Fruit fly (Drosophila melanogaster): Measurements from ENCODE around the gene CG7094.
A peak's percentile ranks its signal among the peaks of the same experiment; 100 is the strongest.

CG7094 gene

DNA sequence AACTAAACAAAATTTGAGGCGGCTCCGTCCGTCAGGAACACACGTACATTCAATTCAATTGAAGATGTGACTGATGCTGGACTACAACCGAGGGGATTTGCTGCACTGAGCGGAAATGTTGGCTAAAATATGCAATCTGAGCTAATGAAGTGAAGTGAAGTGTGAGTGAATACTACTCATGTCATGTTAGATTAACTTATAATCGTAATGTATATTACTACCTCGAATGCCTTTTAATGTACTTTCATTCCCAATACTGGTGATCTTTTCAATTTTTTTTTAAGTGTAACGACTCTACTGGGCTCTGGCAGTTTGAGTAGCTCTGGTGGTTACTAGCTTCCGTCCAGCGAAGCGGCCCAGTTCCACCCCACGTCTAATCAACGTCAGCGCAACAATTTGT lies 27.4 kb upstream of the CG7094 start:
- TF ChIP-seq OdsH (GFP tag; optimal IDR thresholded peaks at IDR 0.05) (peak; percentile 6), foxo (GFP tag; optimal IDR thresholded peaks at IDR 0.05) (peak in 1 of 2 experiments; percentile 47), jim (GFP tag; optimal IDR thresholded peaks at IDR 0.05) (no peak), h (GFP tag; optimal IDR thresholded peaks at IDR 0.05) (peak; percentile 30), br (GFP tag; optimal IDR thresholded peaks at IDR 0.05) (peak; percentile 4), fru (GFP tag; optimal IDR thresholded peaks at IDR 0.05) (peak; percentile 46), CrebA (GFP tag; optimal IDR thresholded peaks at IDR 0.05; ENCODE audit: borderline replicate concordance) (no peak), ey (GFP tag; optimal IDR thresholded peaks at IDR 0.05) (peak; percentile 10), dsf (GFP tag; optimal IDR thresholded peaks at IDR 0.05; ENCODE audit: borderline replicate concordance) (no peak), rgr (GFP tag; optimal IDR thresholded peaks at IDR 0.05) (peak; percentile 18)

DNA sequence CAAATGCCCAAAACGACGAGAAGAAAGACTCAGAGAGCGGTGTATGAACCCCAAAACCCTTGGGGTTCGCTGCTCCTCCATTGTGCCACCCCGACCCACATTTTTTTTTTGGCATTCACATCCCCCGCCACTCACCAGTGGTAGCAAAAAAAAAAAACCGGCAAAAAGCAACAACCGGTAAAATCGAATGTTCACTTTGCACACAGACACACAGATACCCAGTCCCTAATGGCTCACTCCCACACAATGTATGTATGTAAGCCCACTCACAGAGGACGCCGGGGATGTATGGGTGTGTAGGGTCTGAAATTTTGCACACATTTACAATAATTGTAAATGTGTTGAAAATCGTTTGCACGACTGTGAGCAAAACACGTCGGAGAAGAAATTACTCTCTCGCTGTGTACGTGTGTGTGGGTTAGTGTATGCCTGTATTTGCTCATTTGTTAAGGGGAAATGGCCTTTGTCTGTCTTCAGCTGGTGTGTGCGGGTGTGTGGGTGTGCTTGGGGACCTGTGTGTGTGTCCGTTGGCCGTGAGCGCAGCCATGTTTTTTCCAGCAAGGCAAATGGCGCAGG lies 18.9 kb upstream of the CG7094 start:
- TF ChIP-seq jim (GFP tag; optimal IDR thresholded peaks at IDR 0.05) (no peak), Mio (GFP tag; optimal IDR thresholded peaks at IDR 0.05) (no peak), lola (GFP tag; optimal IDR thresholded peaks at IDR 0.05) (no peak)

DNA sequence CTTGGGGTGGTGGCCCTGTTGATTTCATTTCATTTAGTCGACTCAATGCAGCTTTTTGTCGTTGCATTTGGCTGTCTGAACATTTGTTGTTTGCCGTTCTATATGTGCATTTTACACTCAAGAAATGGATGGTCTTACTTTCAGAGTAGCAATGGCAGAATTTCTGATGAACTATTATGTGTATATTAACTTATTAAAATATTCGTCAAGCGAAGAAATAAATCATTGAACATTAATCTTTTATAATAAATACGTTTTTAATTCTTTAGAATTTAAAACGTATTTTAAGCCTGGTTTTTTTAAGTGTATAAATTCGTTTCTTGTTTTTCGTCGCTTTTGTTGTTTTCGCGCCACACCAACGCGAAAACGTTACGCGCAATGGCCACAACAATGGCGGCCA lies 17.5 kb upstream of the CG7094 start:
- TF ChIP-seq Sp1 (GFP tag; optimal IDR thresholded peaks at IDR 0.05) (peak; percentile 22), Hr83 (GFP tag; optimal IDR thresholded peaks at IDR 0.05; ENCODE audit: poor library complexity, severe bottlenecking) (no peak), usp (GFP tag; optimal IDR thresholded peaks at IDR 0.05) (no peak), Hnf4 (GFP tag; optimal IDR thresholded peaks at IDR 0.05) (no peak), foxo (GFP tag; optimal IDR thresholded peaks at IDR 0.05) (peak in 1 of 2 experiments; percentile 7), fru (GFP tag; optimal IDR thresholded peaks at IDR 0.05) (no peak)

dm6 chr2L:17565734-17566133 lies 10.2 kb upstream of the CG7094 start:
- no peak for TF ChIP-seq dl (GFP tag; optimal IDR thresholded peaks at IDR 0.05; ENCODE audit: insufficient read depth in 1 of 2, partially characterized antibody in 2 of 2)
- TF ChIP-seq Myc (optimal IDR thresholded peaks at IDR 0.05): no peak
- TF ChIP-seq psq (GFP tag; optimal IDR thresholded peaks at IDR 0.05): no peak
- no peak for TF ChIP-seq pan (optimal IDR thresholded peaks at IDR 0.05)
- no peak for TF ChIP-seq CG32264 (GFP tag; optimal IDR thresholded peaks at IDR 0.05)
- no peak for TF ChIP-seq lola (GFP tag; optimal IDR thresholded peaks at IDR 0.05)
- TF ChIP-seq brk (GFP tag; optimal IDR thresholded peaks at IDR 0.05): no peak
- TF ChIP-seq Jra (GFP tag; optimal IDR thresholded peaks at IDR 0.05): no peak
- TF ChIP-seq N (GFP tag; optimal IDR thresholded peaks at IDR 0.05): no peak
- TF ChIP-seq OdsH (GFP tag; optimal IDR thresholded peaks at IDR 0.05): no peak
- no peak for TF ChIP-seq Sp1 (GFP tag; optimal IDR thresholded peaks at IDR 0.05)
- TF ChIP-seq CrebA (GFP tag; optimal IDR thresholded peaks at IDR 0.05; ENCODE audit: borderline replicate concordance): no peak
- no peak for TF ChIP-seq tai (GFP tag; optimal IDR thresholded peaks at IDR 0.05)
- TF ChIP-seq Vsx2 (GFP tag; optimal IDR thresholded peaks at IDR 0.05; ENCODE audit: partially characterized antibody): no peak
- TF ChIP-seq Abd-B (GFP tag; optimal IDR thresholded peaks at IDR 0.05): no peak
- no peak for TF ChIP-seq dmrt93B (GFP tag; optimal IDR thresholded peaks at IDR 0.05)
- TF ChIP-seq Rel (GFP tag; optimal IDR thresholded peaks at IDR 0.05): no peak
- TF ChIP-seq Rel (tag; optimal IDR thresholded peaks at IDR 0.05): no peak
- TF ChIP-seq Dif (GFP tag; optimal IDR thresholded peaks at IDR 0.05; ENCODE audit: partially characterized antibody): no peak

DNA sequence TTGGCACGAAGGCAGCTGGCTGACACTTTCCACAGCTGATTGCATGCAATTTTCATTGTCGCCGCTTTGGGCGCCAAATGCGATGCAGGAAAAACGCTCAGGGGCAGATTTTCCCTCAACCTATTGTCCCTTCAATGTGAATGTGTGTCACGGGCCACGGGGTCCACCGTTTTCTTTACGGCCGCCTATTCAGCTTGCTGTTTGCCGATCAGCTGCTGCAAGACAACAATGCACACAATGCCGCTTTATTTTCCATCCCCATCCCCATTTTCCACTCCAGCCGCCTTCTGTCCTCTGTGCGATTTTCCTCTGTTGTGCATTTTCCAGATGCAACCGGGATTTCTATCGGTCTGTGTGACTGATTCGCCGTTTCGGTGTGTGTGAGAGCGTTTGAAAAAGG lies 9.1 kb upstream of the CG7094 start:
- TF ChIP-seq CrebA (GFP tag; optimal IDR thresholded peaks at IDR 0.05; ENCODE audit: borderline replicate concordance): no peak
- no peak for TF ChIP-seq woc (GFP tag; optimal IDR thresholded peaks at IDR 0.05)
- TF ChIP-seq Myc (optimal IDR thresholded peaks at IDR 0.05): no peak
- no peak for TF ChIP-seq lola (GFP tag; optimal IDR thresholded peaks at IDR 0.05)
- TF ChIP-seq tai (GFP tag; optimal IDR thresholded peaks at IDR 0.05): no peak
- no peak for TF ChIP-seq psq (GFP tag; optimal IDR thresholded peaks at IDR 0.05)
- no peak for TF ChIP-seq Jra (GFP tag; optimal IDR thresholded peaks at IDR 0.05)
- no peak for TF ChIP-seq sage (GFP tag; optimal IDR thresholded peaks at IDR 0.05)
- TF ChIP-seq CG9705 (GFP tag; optimal IDR thresholded peaks at IDR 0.05): no peak
- TF ChIP-seq Abd-B (GFP tag; optimal IDR thresholded peaks at IDR 0.05): no peak
- no peak for TF ChIP-seq br (GFP tag; optimal IDR thresholded peaks at IDR 0.05)
